Fruit fly (Drosophila melanogaster) whole organism, embryonic: ENCODE data around the gene CG5639.

Experiments
- Adf1 ChIP-seq: fragments of 200-800 bp; sonication (Bioruptor generic); IDR thresholded peaks from 2 replicates; pipeline ENCODE4 v1.3.6; 2022; ENCODE audit warnings: missing biosample characterization, missing genetic modification characterization
- Aef1 ChIP-seq: fragments of 200-800 bp; sonication (Bioruptor generic); IDR thresholded peaks from 3 replicates; pipeline ENCODE4 v1.3.6; 2022; ENCODE audit warnings: missing biosample characterization, missing genetic modification characterization
- CG11247 ChIP-seq: fragments of 200-800 bp; sonication (Bioruptor generic); IDR thresholded peaks from 2 replicates; pipeline ENCODE4 v1.3.6; 2022; ENCODE audit warnings: missing biosample characterization, missing genetic modification characterization
- CG11504 ChIP-seq: fragments of 200-800 bp; sonication (Bioruptor generic); optimal IDR thresholded peaks from 3 replicates; lab custom pipeline; 2019; ENCODE audit warnings: missing biosample characterization, mild to moderate bottlenecking, missing genetic modification characterization, moderate library complexity
- CG11560 ChIP-seq: fragments of 200-800 bp; sonication (Bioruptor generic); IDR thresholded peaks from 3 replicates; pipeline ENCODE4 v1.3.6; 2022; ENCODE audit warnings: missing biosample characterization, missing genetic modification characterization
- CG12942 ChIP-seq: fragments of 200-800 bp; sonication (Bioruptor generic); optimal IDR thresholded peaks from 3 replicates; lab custom pipeline; 2016; ENCODE audit warnings: missing biosample characterization, missing genetic modification characterization
- CG17328 ChIP-seq: fragments of 200-800 bp; sonication (Bioruptor generic); IDR thresholded peaks from 2 replicates; pipeline ENCODE4 v1.3.6; 2022; ENCODE audit warnings: missing biosample characterization, missing genetic modification characterization
- CG17612 ChIP-seq: fragments of 200-800 bp; sonication (Bioruptor generic); IDR thresholded peaks from 2 replicates; pipeline ENCODE4 v1.3.6; 2022; ENCODE audit warnings: missing biosample characterization, missing genetic modification characterization
- CG2678 ChIP-seq: fragments of 200-800 bp; sonication (Bioruptor generic); optimal IDR thresholded peaks from 3 replicates; lab custom pipeline; 2019; ENCODE audit warnings: missing biosample characterization, mild to moderate bottlenecking, missing genetic modification characterization, moderate library complexity
- CG2875 ChIP-seq: fragments of 200-800 bp; sonication (Bioruptor generic); optimal IDR thresholded peaks from 2 replicates; lab custom pipeline; 2017; ENCODE audit warnings: missing biosample characterization, mild to moderate bottlenecking, missing genetic modification characterization, missing genetic modification reagents
- CG3163 ChIP-seq: fragments of 200-800 bp; sonication (Bioruptor generic); optimal IDR thresholded peaks from 3 replicates; lab custom pipeline; 2016; ENCODE audit warnings: missing biosample characterization, missing genetic modification characterization
- CG3407 ChIP-seq: fragments of 200-800 bp; sonication (Bioruptor generic); optimal IDR thresholded peaks from 2 replicates; lab custom pipeline; 2018; ENCODE audit warnings: missing biosample characterization, mild to moderate bottlenecking, missing genetic modification characterization
- CG34376 ChIP-seq: fragments of 200-800 bp; sonication (Bioruptor generic); optimal IDR thresholded peaks from 2 replicates; lab custom pipeline; 2018; ENCODE audit warnings: missing biosample characterization, mild to moderate bottlenecking, missing genetic modification characterization
- CG6683 ChIP-seq: fragments of 200-800 bp; sonication (Bioruptor generic); optimal IDR thresholded peaks from 2 replicates; lab custom pipeline; 2017; ENCODE audit warnings: missing biosample characterization, mild to moderate bottlenecking, missing genetic modification characterization, missing genetic modification reagents
- CG6689 ChIP-seq: fragments of 200-800 bp; sonication (Bioruptor generic); IDR thresholded peaks from 2 replicates; pipeline ENCODE4 v1.3.6; 2022; ENCODE audit warnings: missing biosample characterization, missing genetic modification characterization
- CG7963 ChIP-seq: fragments of 200-800 bp; sonication (Bioruptor generic); IDR thresholded peaks from 3 replicates; pipeline ENCODE4 v1.3.6; 2022; ENCODE audit warnings: missing biosample characterization, missing genetic modification characterization; ENCODE audit not compliant: partially characterized antibody
- CG9727 ChIP-seq: fragments of 200-800 bp; sonication (Bioruptor generic); optimal IDR thresholded peaks from 3 replicates; lab custom pipeline; 2017; ENCODE audit warnings: missing biosample characterization, mild to moderate bottlenecking, missing genetic modification characterization
- CTCF ChIP-seq: fragments of 200-800 bp; sonication (Bioruptor generic); optimal IDR thresholded peaks from 2 replicates; lab custom pipeline; 2017; ENCODE audit warnings: missing biosample characterization, mild to moderate bottlenecking, missing genetic modification characterization, moderate library complexity
- Dad ChIP-seq: fragments of 200-800 bp; sonication (Bioruptor generic); optimal IDR thresholded peaks from 3 replicates; lab custom pipeline; 2016; ENCODE audit warnings: missing biosample characterization, missing genetic modification characterization
- Doc2 ChIP-seq: fragments of 200-800 bp; sonication (Bioruptor generic); IDR thresholded peaks from 2 replicates; pipeline ENCODE4 v1.3.6; 2022; ENCODE audit warnings: missing biosample characterization, missing genetic modification characterization
- E2f1 ChIP-seq: fragments of 200-800 bp; sonication (Bioruptor generic); IDR thresholded peaks from 2 replicates; pipeline ENCODE4 v1.3.6; 2022; ENCODE audit warnings: missing biosample characterization, missing genetic modification characterization
- HHEX ChIP-seq: fragments of 200-800 bp; sonication (Bioruptor generic); optimal IDR thresholded peaks from 3 replicates; lab custom pipeline; 2017; ENCODE audit warnings: missing biosample characterization, mild to moderate bottlenecking, missing genetic modification characterization, missing genetic modification reagents
- Lhr ChIP-seq: fragments of 200-800 bp; sonication (Bioruptor generic); optimal IDR thresholded peaks from 3 replicates; lab custom pipeline; 2017; ENCODE audit warnings: mild to moderate bottlenecking, missing biosample characterization, missing genetic modification reagents, missing genetic modification characterization
- Mes4 ChIP-seq: fragments of 200-800 bp; sonication (Bioruptor generic); optimal IDR thresholded peaks from 2 replicates; lab custom pipeline; 2016; ENCODE audit warnings: missing biosample characterization, missing genetic modification characterization
- NC2α ChIP-seq: fragments of 200-800 bp; sonication (Bioruptor generic); optimal IDR thresholded peaks from 2 replicates; lab custom pipeline; 2016; ENCODE audit warnings: missing biosample characterization, missing genetic modification characterization
- NK7.1 ChIP-seq: fragments of 200-800 bp; sonication (Bioruptor generic); optimal IDR thresholded peaks from 3 replicates; lab custom pipeline; 2016; ENCODE audit warnings: missing biosample characterization, missing genetic modification characterization
- Nf-YA ChIP-seq: fragments of 200-800 bp; sonication (Bioruptor generic); IDR thresholded peaks from 2 replicates; pipeline ENCODE4 v1.3.6; 2022; ENCODE audit warnings: missing biosample characterization, missing genetic modification characterization
- Ravus ChIP-seq: fragments of 200-800 bp; sonication (Bioruptor generic); IDR thresholded peaks from 2 replicates; pipeline ENCODE4 v1.3.6; 2022; ENCODE audit warnings: missing biosample characterization, missing genetic modification characterization
- TFAM ChIP-seq: fragments of 200-800 bp; sonication (Bioruptor generic); optimal IDR thresholded peaks from 2 replicates; lab custom pipeline; 2017; ENCODE audit warnings: missing biosample characterization, missing genetic modification characterization, inconsistent platforms
- aop ChIP-seq: fragments of 200-800 bp; sonication (Bioruptor generic); IDR thresholded peaks from 2 replicates; pipeline ENCODE4 v1.3.6; 2022; ENCODE audit warnings: missing biosample characterization, missing genetic modification characterization
- ase ChIP-seq: fragments of 200-800 bp; sonication (Bioruptor generic); IDR thresholded peaks from 3 replicates; pipeline ENCODE4 v1.3.6; 2022; ENCODE audit warnings: missing biosample characterization, missing genetic modification characterization
- bsh ChIP-seq, 2 experiments: fragments of 200-800 bp; sonication (Bioruptor generic); optimal IDR thresholded peaks; 2 replicates each; lab custom pipeline; 2017 to 2018; ENCODE audit warnings: mild to moderate bottlenecking in 2 of 2, missing biosample characterization in 2 of 2, missing genetic modification characterization in 2 of 2, moderate library complexity in 1 of 2
- cad ChIP-seq: fragments of >200 bp; optimal IDR thresholded peaks from 2 replicates; lab custom pipeline; 2017; ENCODE audit warnings: missing biosample characterization, missing genetic modification characterization
- cg ChIP-seq: fragments of 200-800 bp; sonication (Bioruptor generic); optimal IDR thresholded peaks from 3 replicates; lab custom pipeline; 2019; ENCODE audit warnings: missing biosample characterization, mild to moderate bottlenecking, missing genetic modification characterization, moderate library complexity
- croc ChIP-seq: fragments of 200-800 bp; sonication (Bioruptor generic); conservative IDR thresholded peaks from 3 replicates; pipeline ENCODE4 v1.3.6; 2022; ENCODE audit warnings: missing biosample characterization, missing genetic modification characterization
- esg ChIP-seq: fragments of 200-800 bp; sonication (Bioruptor generic); conservative IDR thresholded peaks from 2 replicates; pipeline ENCODE4 v1.3.6; 2022; ENCODE audit warnings: missing biosample characterization, missing genetic modification characterization
- exex ChIP-seq: fragments of 200-800 bp; sonication (Bioruptor generic); optimal IDR thresholded peaks from 4 replicates; lab custom pipeline; 2018; ENCODE audit warnings: missing biosample characterization, mild to moderate bottlenecking, missing genetic modification characterization, moderate library complexity
- fd96Cb ChIP-seq: fragments of 200-800 bp; sonication (Bioruptor generic); optimal IDR thresholded peaks from 2 replicates; lab custom pipeline; 2018; ENCODE audit warnings: missing biosample characterization, mild to moderate bottlenecking, missing genetic modification characterization, moderate library complexity
- gce ChIP-seq: fragments of 200-800 bp; sonication (Bioruptor generic); IDR thresholded peaks from 3 replicates; pipeline ENCODE4 v1.3.6; 2022; ENCODE audit warnings: missing biosample characterization, missing genetic modification characterization
- gfzf ChIP-seq: fragments of 200-800 bp; sonication (Bioruptor generic); optimal IDR thresholded peaks from 2 replicates; lab custom pipeline; 2016; ENCODE audit warnings: missing biosample characterization, mild to moderate bottlenecking, missing genetic modification characterization, moderate library complexity
- gsb ChIP-seq: fragments of 200-800 bp; sonication (Bioruptor generic); IDR thresholded peaks from 2 replicates; pipeline ENCODE4 v1.3.6; 2022; ENCODE audit warnings: missing biosample characterization, missing genetic modification characterization
- hb ChIP-seq: fragments of 200-800 bp; sonication (Bioruptor generic); IDR thresholded peaks from 3 replicates; pipeline ENCODE4 v1.3.6; 2022; ENCODE audit warnings: missing biosample characterization, missing genetic modification characterization; ENCODE audit not compliant: partially characterized antibody
- jumu ChIP-seq: fragments of 200-800 bp; sonication (Bioruptor generic); optimal IDR thresholded peaks from 3 replicates; lab custom pipeline; 2016; ENCODE audit warnings: missing biosample characterization, missing genetic modification characterization
- mld ChIP-seq: fragments of 200-800 bp; sonication (Bioruptor generic); IDR thresholded peaks from 3 replicates; pipeline ENCODE4 v1.3.6; 2022; ENCODE audit warnings: missing biosample characterization, missing genetic modification characterization; ENCODE audit not compliant: partially characterized antibody
- pho ChIP-seq: fragments of 200-800 bp; sonication (Bioruptor generic); optimal IDR thresholded peaks from 2 replicates; lab custom pipeline; 2016; ENCODE audit warnings: missing biosample characterization, missing genetic modification characterization
- rib ChIP-seq: fragments of 200-800 bp; sonication (Bioruptor generic); IDR thresholded peaks from 2 replicates; pipeline ENCODE4 v1.3.6; 2022; ENCODE audit warnings: missing biosample characterization, missing genetic modification characterization
- sna ChIP-seq: fragments of 200-800 bp; sonication (Bioruptor generic); IDR thresholded peaks from 2 replicates; pipeline ENCODE4 v1.3.6; 2022; ENCODE audit warnings: missing biosample characterization, missing genetic modification characterization; ENCODE audit not compliant: partially characterized antibody
- sob ChIP-seq: fragments of 200-800 bp; sonication (Bioruptor generic); IDR thresholded peaks from 2 replicates; pipeline ENCODE4 v1.3.6; 2022; ENCODE audit warnings: missing biosample characterization, missing genetic modification characterization
- ssp ChIP-seq: fragments of 200-800 bp; sonication (Bioruptor generic); IDR thresholded peaks from 2 replicates; pipeline ENCODE4 v1.3.6; 2022; ENCODE audit warnings: missing biosample characterization, missing genetic modification characterization
- tgo ChIP-seq: fragments of 200-800 bp; sonication (Bioruptor generic); IDR thresholded peaks from 3 replicates; pipeline ENCODE4 v1.3.6; 2022; ENCODE audit warnings: missing biosample characterization, missing genetic modification characterization
- zfh1 ChIP-seq: fragments of 200-800 bp; sonication (Bioruptor generic); IDR thresholded peaks from 3 replicates; pipeline ENCODE4 v1.3.6; 2022; ENCODE audit warnings: missing biosample characterization, missing genetic modification characterization

The CG5639 gene

dm6 chr3R:27604636-27605443, 8.9 kb upstream of the CG5639 start (continued):
- TF ChIP-seq Dad (GFP tag; lab: Kevin White, UChicago) (peak; percentile 2), sob (GFP tag; lab: Robert Waterston, UW) (no peak), NK7.1 (no peak), NC2α (GFP tag; lab: Kevin White, UChicago) (no peak), cg (GFP tag; lab: Kevin White, UChicago) (no peak), zfh1 (GFP tag; lab: Robert Waterston, UW) (0 out of 3 replicates have a peak, but pooled peaks have one; percentile 22), Lhr (GFP tag; lab: Kevin White, UChicago) (no peak), cad (GFP tag; lab: Kevin White, UChicago) (no peak), CG3407 (GFP tag; lab: Kevin White, UChicago) (no peak), CG9727 (GFP tag; lab: Kevin White, UChicago) (peak; percentile 48), CG34376 (GFP tag; lab: Kevin White, UChicago) (no peak), CG11247 (no peak), CG6689 (GFP tag; lab: Robert Waterston, UW) (no peak), E2f1 (GFP tag; lab: Robert Waterston, UW) (no peak), CG11560 (tag; lab: Robert Waterston, UW) (no peak), rib (GFP tag; lab: Robert Waterston, UW) (no peak), CG11504 (tag; lab: Kevin White, UChicago) (peak; percentile 28), CG6683 (GFP tag; lab: Kevin White, UChicago) (no peak), CG17328 (GFP tag; lab: Robert Waterston, UW) (no peak), Adf1 (GFP tag; lab: Robert Waterston, UW) (no peak), CG7963 (GFP tag; lab: Robert Waterston, UW) (no peak), Ravus (GFP tag; lab: Robert Waterston, UW) (no peak), Doc2 (no peak), CTCF (GFP tag; lab: Kevin White, UChicago) (no peak), tgo (GFP tag; lab: Robert Waterston, UW) (no peak), esg (no peak), ase (GFP tag; lab: Robert Waterston, UW) (no peak), TFAM (GFP tag; lab: Kevin White, UChicago) (no peak), CG2875 (GFP tag; lab: Kevin White, UChicago) (no peak), aop (GFP tag; lab: Robert Waterston, UW) (no peak), HHEX (no peak), jumu (GFP tag; lab: Kevin White, UChicago) (no peak), CG17612 (GFP tag; lab: Robert Waterston, UW) (no peak), gce (GFP tag; lab: Robert Waterston, UW) (no peak), Nf-YA (GFP tag; lab: Robert Waterston, UW) (no peak), fd96Cb (tag; lab: Kevin White, UChicago) (peak; percentile 42), ssp (GFP tag; lab: Robert Waterston, UW) (no peak), croc (GFP tag; lab: Robert Waterston, UW) (no peak), Mes4 (GFP tag; lab: Kevin White, UChicago) (no peak), hb (no peak), exex (peak; percentile 21), pho (GFP tag; lab: Kevin White, UChicago) (peak; percentile 12), CG3163 (no peak), CG2678 (tag; lab: Kevin White, UChicago) (peak; percentile 64), bsh (GFP tag; optimal IDR thresholded peaks at IDR 0.05; lab: Kevin White, UChicago) (peak; percentile 12 to 54), sna (no peak), CG12942 (no peak), Aef1 (GFP tag; lab: Robert Waterston, UW) (no peak), gfzf (GFP tag; lab: Kevin White, UChicago) (no peak), mld (GFP tag; lab: Robert Waterston, UW) (no peak), gsb (GFP tag; lab: Robert Waterston, UW) (no peak)
